Fruit fly (Drosophila melanogaster): ENCODE measurements around the gene CG43376.

Gene CG43376

DNA sequence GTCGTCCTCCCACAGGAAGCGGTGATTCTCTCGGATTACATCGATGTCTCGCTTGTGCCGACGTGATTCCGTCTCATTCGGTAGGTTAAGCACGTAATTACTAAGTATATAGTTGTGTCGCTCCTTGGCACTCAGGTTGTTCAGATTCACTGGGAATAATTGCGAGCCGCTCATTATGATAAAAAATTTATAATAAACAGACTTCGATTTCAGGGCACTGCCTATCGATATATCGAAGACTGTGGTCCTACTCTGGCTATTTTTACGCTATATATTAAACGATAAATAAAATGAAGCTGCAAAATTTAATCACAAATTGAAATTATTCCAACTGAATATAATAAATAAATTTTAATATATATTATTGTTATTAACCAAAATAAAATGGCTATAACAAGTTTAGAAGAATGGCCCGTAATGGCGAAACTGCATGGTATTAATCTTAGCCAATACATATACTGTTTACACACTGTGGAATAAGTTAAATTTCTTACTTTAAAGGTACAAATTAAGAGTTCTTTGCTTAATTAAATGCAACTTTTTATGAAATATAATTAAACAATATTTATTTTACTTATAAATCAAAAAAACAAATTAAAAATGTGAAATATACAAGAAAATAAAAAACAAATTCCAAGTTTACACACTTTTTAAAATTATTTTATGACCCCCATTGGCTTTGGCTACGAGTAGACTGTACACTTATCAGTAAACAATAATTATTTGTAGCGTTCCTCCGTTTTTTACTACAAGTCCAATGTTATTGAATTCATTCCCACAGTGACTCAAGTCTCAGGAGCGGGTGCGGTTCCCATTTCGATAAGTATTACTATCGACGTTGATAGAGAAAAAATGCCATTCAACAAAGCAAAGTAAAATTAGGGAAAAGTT is 9.7 kb downstream of the CG43376 start, which contains the start of gene Eato (continued):
- TF ChIP-seq tup (GFP tag; optimal IDR thresholded peaks at IDR 0.05) (no peak), bowl (GFP tag; IDR thresholded peaks at IDR 0.05) (no peak), bsh (GFP tag; optimal IDR thresholded peaks at IDR 0.05) (no peak), sug (tag; optimal IDR thresholded peaks at IDR 0.05) (no peak), kay (GFP tag; optimal IDR thresholded peaks at IDR 0.05) (no peak), Opbp (GFP tag; IDR thresholded peaks at IDR 0.05; ENCODE audit: partially characterized antibody) (peak; percentile 51; the same call in 1 of the 3 replicates), ranshi (GFP tag; IDR thresholded peaks at IDR 0.05) (no peak), HmgZ (tag; optimal IDR thresholded peaks at IDR 0.05) (no peak), Jarid2 (GFP tag; optimal IDR thresholded peaks at IDR 0.05) (no peak), seq (GFP tag; IDR thresholded peaks at IDR 0.05) (no peak), nmo (GFP tag; optimal IDR thresholded peaks at IDR 0.05) (peak; percentile 25), CoRest (tag; optimal IDR thresholded peaks at IDR 0.05) (peak; percentile 5), yki (optimal IDR thresholded peaks at IDR 0.05) (no peak), CG17568 (GFP tag; optimal IDR thresholded peaks at IDR 0.05) (no peak), Adf1 (GFP tag; IDR thresholded peaks at IDR 0.05) (no peak), Vsx1 (GFP tag; optimal IDR thresholded peaks at IDR 0.05) (no peak), CG8388 (GFP tag; optimal IDR thresholded peaks at IDR 0.05) (no peak), ac (GFP tag; optimal IDR thresholded peaks at IDR 0.05) (no peak), CG9817 (tag; optimal IDR thresholded peaks at IDR 0.05) (no peak), CG32532 (GFP tag; IDR thresholded peaks at IDR 0.05) (peak; percentile 36; the same call in 1 of the 2 replicates), CG10366 (GFP tag; IDR thresholded peaks at IDR 0.05) (no peak; the same call in 1 of the 2 replicates), CG6654 (GFP tag; optimal IDR thresholded peaks at IDR 0.05) (no peak), Ets97D (GFP tag; optimal IDR thresholded peaks at IDR 0.05) (no peak), YL-1 (GFP tag; optimal IDR thresholded peaks at IDR 0.05) (no peak), Bgb (GFP tag; IDR thresholded peaks at IDR 0.05; ENCODE audit: partially characterized antibody) (peak; percentile 50), cato (GFP tag; optimal IDR thresholded peaks at IDR 0.05; ENCODE audit: borderline replicate concordance) (no peak), CHES-1-like (GFP tag; optimal IDR thresholded peaks at IDR 0.05) (no peak), pzg (GFP tag; optimal IDR thresholded peaks at IDR 0.05) (peak; percentile 20), Lim3 (GFP tag; IDR thresholded peaks at IDR 0.05) (no peak), grau (tag; optimal IDR thresholded peaks at IDR 0.05) (peak; percentile 8), mirr (GFP tag; optimal IDR thresholded peaks at IDR 0.05) (no peak), dati (GFP tag; IDR thresholded peaks at IDR 0.05) (no peak), h (optimal IDR thresholded peaks at IDR 0.05) (no peak), CG16813 (GFP tag; IDR thresholded peaks at IDR 0.05; ENCODE audit: partially characterized antibody) (peak; percentile 55), CG3995 (GFP tag; optimal IDR thresholded peaks at IDR 0.05) (peak; percentile 93), CG14014 (GFP tag; IDR thresholded peaks at IDR 0.05) (no peak), CG17829 (tag; optimal IDR thresholded peaks at IDR 0.05) (no peak), CG16863 (GFP tag; optimal IDR thresholded peaks at IDR 0.05) (no peak), knrl (GFP tag; IDR thresholded peaks at IDR 0.05; ENCODE audit: partially characterized antibody) (peak; percentile 38; the same call in 2 of the 3 replicates), CG7987 (GFP tag; optimal IDR thresholded peaks at IDR 0.05) (no peak), vnd (GFP tag; IDR thresholded peaks at IDR 0.05; ENCODE audit: partially characterized antibody) (peak; percentile 38; the same call in 1 of the 3 replicates), pan (optimal IDR thresholded peaks at IDR 0.05) (no peak), pan (GFP tag; optimal IDR thresholded peaks at IDR 0.05 in 1 of 2, IDR thresholded peaks at IDR 0.05 in 1 of 2) (no peak), Sry-δ (GFP tag; optimal IDR thresholded peaks at IDR 0.05) (peak; percentile 47), CG6791 (GFP tag; IDR thresholded peaks at IDR 0.05; ENCODE audit: partially characterized antibody) (peak; percentile 44; the same call in 2 of the 3 replicates), CG16779 (GFP tag; IDR thresholded peaks at IDR 0.05) (no peak), CG30431 (GFP tag; optimal IDR thresholded peaks at IDR 0.05) (no peak), sd (tag; optimal IDR thresholded peaks at IDR 0.05) (peak; percentile 23), fd96Cb (tag; optimal IDR thresholded peaks at IDR 0.05) (no peak)

All from whole organism, embryonic.